Worm (Caenorhabditis elegans) whole organism, young adult: ENCODE results near the gene sru-42.
"Not testable (repeated sequence)": the region's sequence is repeated elsewhere in the genome, so short reads cannot be mapped to it uniquely, and the experiment has no call there.

ENCODE experiments used
- T26A5.8 ChIP-seq: sonication (generic microtip); optimal IDR thresholded peaks from 2 replicates; lab custom pipeline; 2016; ENCODE audit warnings: missing genetic modification characterization, missing compliant biosample characterization
- ekl-4 ChIP-seq: fragments of 200-800 bp; sonication (Bioruptor generic); IDR thresholded peaks from 2 replicates; pipeline ENCODE4 v1.3.6; 2022; ENCODE audit warnings: missing genetic modification reagents, missing genetic modification characterization, missing compliant biosample characterization
- ztf-6 ChIP-seq: fragments of 200-800 bp; sonication (Bioruptor generic); IDR thresholded peaks from 2 replicates; pipeline ENCODE4 v1.3.6; 2022; ENCODE audit warnings: missing genetic modification reagents, missing genetic modification characterization, missing compliant biosample characterization

DNA sequence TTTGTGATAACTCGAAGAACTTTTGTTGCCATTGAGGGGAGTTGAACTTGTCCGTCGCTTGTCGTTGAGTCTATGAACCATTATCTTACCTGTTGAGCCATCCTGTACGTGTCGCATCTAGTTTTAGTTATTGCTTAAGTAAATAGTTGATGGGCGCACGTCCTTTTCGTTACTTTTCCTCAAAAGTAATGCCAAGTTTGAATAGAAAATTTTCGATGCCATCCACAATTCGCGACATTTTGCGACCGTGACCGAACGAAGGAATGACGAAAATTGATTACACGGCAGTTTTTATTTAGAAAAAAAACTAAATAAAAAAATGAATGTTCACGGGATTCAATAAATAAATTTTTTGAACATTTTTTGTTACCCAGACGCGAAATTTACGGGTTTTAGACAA, 17.9 kb downstream of the sru-42 start, which contains the start of gene F53E4.1:
- TF ChIP-seq ztf-6; T26A5.8 (tag; lab: Kevin White, UChicago); ekl-4: not testable (repeated sequence)
